Fruit fly (Drosophila melanogaster): ENCODE data around the gene Or24a.

- TF ChIP-seq klu (GFP tag; IDR thresholded peaks at IDR 0.05) (no peak), repo (GFP tag; optimal IDR thresholded peaks at IDR 0.05) (no peak), CG11504 (tag; optimal IDR thresholded peaks at IDR 0.05) (no peak), Fer1 (GFP tag; optimal IDR thresholded peaks at IDR 0.05) (no peak), NC2β (GFP tag; optimal IDR thresholded peaks at IDR 0.05) (no peak), CG2120 (GFP tag; optimal IDR thresholded peaks at IDR 0.05) (no peak), CG13624 (GFP tag; optimal IDR thresholded peaks at IDR 0.05) (no peak)
Measured at dm6 chr2L:4128859-4129258, 37.1 kb downstream of the Or24a start.
